Worm (Caenorhabditis elegans) whole organism, mixed stage, embryonic: ENCODE results near the gene spig-6.

Experiments
- M03D4.4 ChIP-seq: sonication (generic microtip); optimal IDR thresholded peaks from 2 replicates; lab custom pipeline; 2017; ENCODE audit warnings: mild to moderate bottlenecking, missing genetic modification characterization, missing compliant biosample characterization
- ceh-39 ChIP-seq: fragments of 150-350 bp; optimal IDR thresholded peaks from 2 replicates; lab custom pipeline; 2014; ENCODE audit warnings: missing biosample characterization, missing genetic modification characterization
- ceh-43 ChIP-seq: fragments of 200-800 bp; sonication (Bioruptor generic); optimal IDR thresholded peaks from 2 replicates; lab custom pipeline; 2018; ENCODE audit warnings: mild to moderate bottlenecking, missing genetic modification characterization, moderate library complexity, missing compliant biosample characterization
- ceh-83 ChIP-seq: fragments of 200-800 bp; sonication (Bioruptor generic); optimal IDR thresholded peaks from 2 replicates; lab custom pipeline; 2018; ENCODE audit warnings: mild to moderate bottlenecking, missing genetic modification characterization, missing compliant biosample characterization
- ces-1 ChIP-seq: fragments of 150-350 bp; optimal IDR thresholded peaks from 2 replicates; lab custom pipeline; 2014; ENCODE audit warnings: missing biosample characterization, missing genetic modification reagents, missing genetic modification characterization
- drap-1 ChIP-seq: fragments of 200-800 bp; sonication (Bioruptor generic); optimal IDR thresholded peaks from 3 replicates; lab custom pipeline; 2018; ENCODE audit warnings: mild to moderate bottlenecking, missing genetic modification characterization, missing compliant biosample characterization
- elt-1 ChIP-seq: sonication (generic microtip); optimal IDR thresholded peaks from 2 replicates; lab custom pipeline; 2017; ENCODE audit warnings: missing genetic modification characterization, mild to moderate bottlenecking, missing compliant biosample characterization, antibody characterized with exemption, moderate library complexity, borderline replicate concordance; ENCODE audit not compliant: insufficient read depth
- elt-3 ChIP-seq: fragments of 150-350 bp; optimal IDR thresholded peaks from 2 replicates; lab custom pipeline; 2014; ENCODE audit warnings: missing biosample characterization, missing genetic modification characterization
- flh-1 ChIP-seq: fragments of 200-800 bp; sonication (Bioruptor generic); optimal IDR thresholded peaks from 2 replicates; lab custom pipeline; 2018; ENCODE audit warnings: mild to moderate bottlenecking, missing genetic modification characterization, moderate library complexity, missing compliant biosample characterization
- ham-2 ChIP-seq: fragments of 200-800 bp; sonication (Bioruptor generic); optimal IDR thresholded peaks from 2 replicates; lab custom pipeline; 2018; ENCODE audit warnings: mild to moderate bottlenecking, missing genetic modification characterization, missing compliant biosample characterization
- hlh-1 ChIP-seq: fragments of 150-350 bp; optimal IDR thresholded peaks from 2 replicates; lab custom pipeline; 2014; ENCODE audit warnings: missing biosample characterization, missing genetic modification reagents, missing genetic modification characterization
- lin-13 ChIP-seq: fragments of 150-350 bp; optimal IDR thresholded peaks from 2 replicates; lab custom pipeline; 2014; ENCODE audit warnings: missing biosample characterization, missing genetic modification characterization
- lin-32 ChIP-seq: fragments of 200-800 bp; sonication (Bioruptor generic); optimal IDR thresholded peaks from 2 replicates; lab custom pipeline; 2018; ENCODE audit warnings: mild to moderate bottlenecking, missing genetic modification characterization, missing compliant biosample characterization
- lsy-2 ChIP-seq: fragments of 150-350 bp; optimal IDR thresholded peaks from 2 replicates; lab custom pipeline; 2014; ENCODE audit warnings: missing biosample characterization, missing genetic modification characterization
- mab-5 ChIP-seq: fragments of 150-350 bp; optimal IDR thresholded peaks from 2 replicates; lab custom pipeline; 2014; ENCODE audit warnings: missing biosample characterization, missing genetic modification characterization
- mep-1 ChIP-seq: fragments of 150-350 bp; optimal IDR thresholded peaks from 2 replicates; lab custom pipeline; 2017; ENCODE audit warnings: missing biosample characterization, missing genetic modification reagents, missing genetic modification characterization, inconsistent platforms
- mls-2 ChIP-seq: sonication (generic microtip); optimal IDR thresholded peaks from 2 replicates; lab custom pipeline; 2016; ENCODE audit warnings: mild to moderate bottlenecking, missing genetic modification characterization, moderate library complexity, missing compliant biosample characterization
- nhr-12 ChIP-seq: fragments of 150-350 bp; optimal IDR thresholded peaks from 2 replicates; lab custom pipeline; 2014; ENCODE audit warnings: missing biosample characterization, missing genetic modification characterization
- nhr-2 ChIP-seq: fragments of 150-350 bp; optimal IDR thresholded peaks from 2 replicates; lab custom pipeline; 2014; ENCODE audit warnings: missing biosample characterization, missing genetic modification characterization
- nhr-237 ChIP-seq: fragments of 150-350 bp; optimal IDR thresholded peaks from 2 replicates; lab custom pipeline; 2014; ENCODE audit warnings: missing biosample characterization, missing genetic modification characterization
- nhr-28 ChIP-seq: fragments of 150-350 bp; optimal IDR thresholded peaks from 2 replicates; lab custom pipeline; 2014; ENCODE audit warnings: missing biosample characterization, missing genetic modification characterization
- nhr-76 ChIP-seq: sonication (generic microtip); optimal IDR thresholded peaks from 2 replicates; lab custom pipeline; 2017; ENCODE audit warnings: missing biosample characterization, missing genetic modification characterization
- pha-4 ChIP-seq: fragments of 150-350 bp; optimal IDR thresholded peaks from 2 replicates; lab custom pipeline; 2018; ENCODE audit warnings: missing biosample characterization, missing genetic modification reagents, missing genetic modification characterization
- sem-2 ChIP-seq: fragments of 200-800 bp; sonication (Bioruptor generic); optimal IDR thresholded peaks from 2 replicates; lab custom pipeline; 2018; ENCODE audit warnings: mild to moderate bottlenecking, missing genetic modification characterization, missing compliant biosample characterization
- snpc-4 ChIP-seq: fragments of 150-350 bp; optimal IDR thresholded peaks from 2 replicates; lab custom pipeline; 2014; ENCODE audit warnings: missing biosample characterization, missing genetic modification characterization
- sptf-1 ChIP-seq: sonication (generic microtip); optimal IDR thresholded peaks from 2 replicates; lab custom pipeline; 2017; ENCODE audit warnings: mild to moderate bottlenecking, missing genetic modification characterization, moderate library complexity, missing compliant biosample characterization
- tbx-8 ChIP-seq: fragments of 200-800 bp; sonication (Bioruptor generic); optimal IDR thresholded peaks from 2 replicates; lab custom pipeline; 2018; ENCODE audit warnings: mild to moderate bottlenecking, missing genetic modification characterization, moderate library complexity, missing compliant biosample characterization
- unc-120 ChIP-seq: sonication (generic microtip); optimal IDR thresholded peaks from 2 replicates; lab custom pipeline; 2017; ENCODE audit warnings: missing genetic modification characterization, missing compliant biosample characterization; ENCODE audit not compliant: poor library complexity, severe bottlenecking
- unc-39 ChIP-seq: fragments of 150-350 bp; optimal IDR thresholded peaks from 2 replicates; lab custom pipeline; 2014; ENCODE audit warnings: missing biosample characterization, missing genetic modification characterization
- unc-62 ChIP-seq: fragments of 150-350 bp; optimal IDR thresholded peaks from 2 replicates; lab custom pipeline; 2014; ENCODE audit warnings: missing biosample characterization, missing genetic modification reagents, missing genetic modification characterization
- zip-8 ChIP-seq: fragments of 150-350 bp; optimal IDR thresholded peaks from 2 replicates; lab custom pipeline; 2014; ENCODE audit warnings: missing biosample characterization, missing genetic modification characterization
- ztf-11 ChIP-seq: fragments of 150-350 bp; optimal IDR thresholded peaks from 2 replicates; lab custom pipeline; 2014; ENCODE audit warnings: missing biosample characterization, missing genetic modification characterization

The spig-6 gene

ce11 chrV:16497504-16497903 is 16.1 kb downstream of the spig-6 start, which contains the start of gene srh-136:
Gene srh-136 (minus strand): TSS chrV:16497596.
- TF ChIP-seq unc-39 (tag; lab: Kevin White, UChicago) (no peak), M03D4.4 (no peak), pha-4 (tag; lab: Kevin White, UChicago) (no peak), mab-5 (no peak), flh-1 (no peak), sem-2 (GFP tag; lab: Kevin White, UChicago) (no peak), ham-2 (GFP tag; lab: Kevin White, UChicago) (no peak), hlh-1 (tag; lab: Kevin White, UChicago) (no peak), mep-1 (tag; lab: Kevin White, UChicago) (no peak), nhr-237 (tag; lab: Kevin White, UChicago) (no peak), mls-2 (tag; lab: Kevin White, UChicago) (no peak)

ce11 chrV:16499006-16499405 is 17.6 kb downstream of the spig-6 start, which contains the start of gene F36D3.1:
Gene F36D3.1 (plus strand): TSS chrV:16499352.
- TF ChIP-seq nhr-2 (tag; lab: Kevin White, UChicago) (no peak), unc-120 (tag; lab: Kevin White, UChicago) (no peak), ces-1 (GFP tag; lab: Kevin White, UChicago) (peak; percentile 20), ceh-83 (GFP tag; lab: Kevin White, UChicago) (no peak), elt-3 (no peak), hlh-1 (tag; lab: Kevin White, UChicago) (peak; percentile 50), elt-1 (tag; lab: Kevin White, UChicago) (no peak), lsy-2 (tag; lab: Kevin White, UChicago) (peak; percentile 45), lin-32 (no peak), mls-2 (tag; lab: Kevin White, UChicago) (no peak), nhr-12 (tag; lab: Kevin White, UChicago) (no peak), unc-62 (no peak), drap-1 (GFP tag; lab: Kevin White, UChicago) (no peak), sptf-1 (tag; lab: Kevin White, UChicago) (no peak), nhr-76 (tag; lab: Kevin White, UChicago) (no peak), lin-13 (no peak), mep-1 (tag; lab: Kevin White, UChicago) (peak; percentile 44), ham-2 (GFP tag; lab: Kevin White, UChicago) (no peak), pha-4 (tag; lab: Kevin White, UChicago) (peak; percentile 34)

- TF ChIP-seq hlh-1 (tag; lab: Kevin White, UChicago) (no peak), mab-5 (no peak), nhr-12 (tag; lab: Kevin White, UChicago) (no peak), elt-3 (no peak), ztf-11 (tag; lab: Kevin White, UChicago) (no peak), snpc-4 (no peak), sptf-1 (tag; lab: Kevin White, UChicago) (no peak), nhr-28 (tag; lab: Kevin White, UChicago) (no peak), ceh-39 (no peak), zip-8 (tag; lab: Kevin White, UChicago) (no peak), flh-1 (no peak), ham-2 (GFP tag; lab: Kevin White, UChicago) (no peak), pha-4 (tag; lab: Kevin White, UChicago) (no peak), unc-62 (no peak), ceh-83 (GFP tag; lab: Kevin White, UChicago) (no peak), nhr-237 (tag; lab: Kevin White, UChicago) (no peak), drap-1 (GFP tag; lab: Kevin White, UChicago) (no peak), tbx-8 (no peak), ceh-43 (GFP tag; lab: Kevin White, UChicago) (no peak), unc-120 (tag; lab: Kevin White, UChicago) (no peak)
These were observed 21.8 kb downstream of the spig-6 start, which contains the start of gene F36D3.14 for ce11 chrV:16503164-16503563. Gene F36D3.14 (minus strand): TSS chrV:16503264.

- TF ChIP-seq tbx-8 = no peak
- no peak for TF ChIP-seq ces-1 (GFP tag; lab: Kevin White, UChicago)
- no peak for TF ChIP-seq mep-1 (tag; lab: Kevin White, UChicago)
- TF ChIP-seq M03D4.4 = no peak
- TF ChIP-seq nhr-2 (tag; lab: Kevin White, UChicago) = no peak
- TF ChIP-seq nhr-12 (tag; lab: Kevin White, UChicago) = no peak
These were observed 24.4 kb downstream of the spig-6 start, which contains the start of gene nhr-54 for ce11 chrV:16505828-16506227. Gene nhr-54 (minus strand): TSS chrV:16505928.
